Worm (Caenorhabditis elegans) whole organism, L4 larva: ENCODE measurements around the gene F14D7.9.

Experiments
- F44E2.7 ChIP-seq: fragments of 200-800 bp; sonication (Bioruptor generic); IDR thresholded peaks from 2 replicates; pipeline ENCODE4 v2.1.2; 2022; ENCODE audit warnings: missing genetic modification characterization, missing compliant biosample characterization
- R02D3.7 ChIP-seq: fragments of 150-350 bp; sonication (generic microtip); optimal IDR thresholded peaks from 3 replicates; lab custom pipeline; 2014; ENCODE audit warnings: missing biosample characterization, missing genetic modification characterization
- Y105C5A.15 ChIP-seq: fragments of 200-800 bp; sonication (Bioruptor generic); IDR thresholded peaks from 2 replicates; pipeline ENCODE4 v1.3.6; 2022; ENCODE audit warnings: missing genetic modification characterization, missing compliant biosample characterization
- aly-2 ChIP-seq: sonication (generic microtip); optimal IDR thresholded peaks from 2 replicates; lab custom pipeline; 2018; ENCODE audit warnings: missing biosample characterization, missing genetic modification characterization
- ceh-82 ChIP-seq: sonication (generic microtip); optimal IDR thresholded peaks from 2 replicates; lab custom pipeline; 2017; ENCODE audit warnings: missing biosample characterization, missing genetic modification characterization
- dpl-1 ChIP-seq: fragments of 150-350 bp; optimal IDR thresholded peaks from 2 replicates; lab custom pipeline; 2014; ENCODE audit warnings: missing biosample characterization, missing genetic modification reagents, missing genetic modification characterization
- duxl-1 ChIP-seq: sonication (generic microtip); optimal IDR thresholded peaks from 2 replicates; lab custom pipeline; 2016; ENCODE audit warnings: mild to moderate bottlenecking, missing genetic modification characterization, moderate library complexity, missing compliant biosample characterization; ENCODE audit not compliant: poor library complexity
- jun-1 ChIP-seq: fragments of 150-350 bp; optimal IDR thresholded peaks from 2 replicates; lab custom pipeline; 2014; ENCODE audit warnings: missing biosample characterization, missing genetic modification reagents, missing genetic modification characterization
- mep-1 ChIP-seq: fragments of 150-350 bp; sonication (generic microtip); optimal IDR thresholded peaks from 3 replicates; lab custom pipeline; 2014; ENCODE audit warnings: missing biosample characterization, missing genetic modification characterization
- nhr-237 ChIP-seq: sonication (generic microtip); optimal IDR thresholded peaks from 2 replicates; lab custom pipeline; 2017; ENCODE audit warnings: missing biosample characterization, missing genetic modification characterization
- nhr-41 ChIP-seq: fragments of 200-800 bp; sonication (Bioruptor generic); IDR thresholded peaks from 2 replicates; pipeline ENCODE4 v1.3.6; 2022; ENCODE audit warnings: missing genetic modification reagents, missing genetic modification characterization, missing compliant biosample characterization
- pha-4 ChIP-seq, 2 experiments: fragments of 150-350 bp in 1 of 2; fragments of 200-800 bp in 1 of 2; sonication (Bioruptor generic) in 1 of 2; IDR thresholded peaks in 1 of 2; optimal IDR thresholded peaks in 1 of 2; 2 replicates each; pipeline versions ENCODE4 v1.3.6 to Lab custom; 2014 to 2022; ENCODE audit warnings: missing genetic modification characterization in 2 of 2, missing genetic modification reagents in 2 of 2, missing biosample characterization in 1 of 2, missing compliant biosample characterization in 1 of 2
- snpc-4 ChIP-seq: fragments of 150-350 bp; optimal IDR thresholded peaks from 2 replicates; lab custom pipeline; 2014; ENCODE audit warnings: missing biosample characterization, missing genetic modification characterization

ce11 chrV:14317204-14317603 lies 22.7 kb downstream of the F14D7.9 start:
- no peak for TF ChIP-seq pha-4 (GFP tag; IDR thresholded peaks at IDR 0.05; lab: Robert Waterston, UW)
- TF ChIP-seq pha-4 (tag; optimal IDR thresholded peaks at IDR 0.05; lab: Kevin White, UChicago) = no peak
- no peak for TF ChIP-seq duxl-1 (tag; lab: Kevin White, UChicago)
- no peak for TF ChIP-seq R02D3.7 (tag; lab: Kevin White, UChicago)
- TF ChIP-seq dpl-1 = no peak
- TF ChIP-seq ceh-82 (tag; lab: Kevin White, UChicago) = no peak
- TF ChIP-seq mep-1 (tag; lab: Kevin White, UChicago) = no peak
- TF ChIP-seq snpc-4 (tag; lab: Kevin White, UChicago) = no peak
- no peak for TF ChIP-seq Y105C5A.15 (GFP tag; lab: Robert Waterston, UW)
- no peak for TF ChIP-seq aly-2 (tag; lab: Kevin White, UChicago)
- TF ChIP-seq nhr-237 (tag; lab: Kevin White, UChicago) = no peak
- no peak for TF ChIP-seq nhr-41
- TF ChIP-seq F44E2.7 (GFP tag; lab: Robert Waterston, UW) = no peak
- TF ChIP-seq jun-1 (tag; lab: Kevin White, UChicago) = no peak
